Worm (Caenorhabditis elegans): Measurements from ENCODE around the gene tag-281.

The tag-281 gene

DNA sequence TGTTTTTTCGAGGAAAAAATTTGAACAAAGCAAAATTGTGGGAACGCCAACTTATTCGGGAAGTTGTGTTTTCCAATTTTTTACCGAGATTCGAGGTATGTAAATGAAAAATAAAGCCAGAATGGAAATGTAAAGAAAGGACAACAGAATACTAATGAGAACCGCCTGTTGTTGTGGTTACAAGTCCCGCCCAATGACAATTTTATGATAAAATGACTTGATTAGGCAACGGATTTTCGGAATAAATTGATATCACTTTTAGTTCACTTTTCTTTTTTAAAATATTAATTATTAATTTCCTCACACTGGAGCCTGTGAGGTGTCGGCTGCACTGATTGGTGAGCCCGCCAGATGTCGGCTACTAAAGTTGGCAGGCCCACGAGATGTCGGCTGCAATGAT lies 27.2 kb upstream of the tag-281 start, which contains the start of gene dct-12:
dct-12 (minus strand) TSS at position 101 of the 400 bp plus-strand sequence.
- no peak for TF ChIP-seq lin-13 (GFP tag; optimal IDR thresholded peaks at IDR 0.05)
- TF ChIP-seq lin-39 (tag; optimal IDR thresholded peaks at IDR 0.05), result no peak
- TF ChIP-seq elt-1 (tag; optimal IDR thresholded peaks at IDR 0.05), result no peak
- no peak for TF ChIP-seq alr-1 (tag; optimal IDR thresholded peaks at IDR 0.05)
- no peak for TF ChIP-seq mbf-1 (tag; optimal IDR thresholded peaks at IDR 0.05)
- TF ChIP-seq nhr-6 (tag; optimal IDR thresholded peaks at IDR 0.05), result no peak
- TF ChIP-seq mdl-1 (tag; optimal IDR thresholded peaks at IDR 0.05), result no peak
- no peak for TF ChIP-seq blmp-1 (tag; optimal IDR thresholded peaks at IDR 0.05; ENCODE audit: insufficient read depth)
- no peak for TF ChIP-seq nhr-11 (tag; optimal IDR thresholded peaks at IDR 0.05)
- TF ChIP-seq elt-3 (tag; optimal IDR thresholded peaks at IDR 0.05), result no peak
- TF ChIP-seq aly-2 (tag; optimal IDR thresholded peaks at IDR 0.05), result no peak
- TF ChIP-seq nhr-23 (tag; optimal IDR thresholded peaks at IDR 0.05), result no peak
- TF ChIP-seq nhr-10 (tag; optimal IDR thresholded peaks at IDR 0.05), result no peak

- TF ChIP-seq ztf-1 (GFP tag; conservative IDR thresholded peaks at IDR 0.05) (no peak), lsy-2 (tag; optimal IDR thresholded peaks at IDR 0.05) (no peak), mdl-1 (tag; optimal IDR thresholded peaks at IDR 0.05) (no peak), unc-55 (GFP tag; optimal IDR thresholded peaks at IDR 0.05) (no peak), C34F6.9 (tag; optimal IDR thresholded peaks at IDR 0.05) (no peak), zag-1 (tag; optimal IDR thresholded peaks at IDR 0.05) (no peak), nhr-10 (tag; optimal IDR thresholded peaks at IDR 0.05) (no peak), sma-9 (GFP tag; optimal IDR thresholded peaks at IDR 0.05) (no peak), sma-9 (tag; optimal IDR thresholded peaks at IDR 0.05) (no peak)
Observed at ce11 chrII:12435202-12435872, 24.2 kb upstream of the tag-281 start.

DNA sequence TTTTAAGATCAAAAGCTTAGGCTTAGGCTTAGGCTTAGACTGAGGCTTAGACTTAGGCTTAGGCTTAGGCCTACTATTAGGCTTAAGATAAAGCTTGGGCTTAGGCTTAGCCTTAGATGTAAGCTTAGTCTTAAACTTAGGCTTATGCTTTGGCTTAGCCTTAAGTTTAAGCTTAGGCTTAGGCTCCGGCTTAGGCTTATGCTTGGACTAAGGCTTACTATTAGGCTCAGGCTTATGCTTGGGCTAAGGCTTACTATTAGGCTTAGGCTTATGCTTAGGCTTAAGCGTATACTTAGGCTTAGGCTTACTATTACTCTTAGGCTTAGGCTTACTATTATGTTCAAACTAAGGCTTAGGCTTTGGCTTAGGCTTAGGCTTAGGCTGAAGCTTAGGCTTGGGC lies 22.8 kb upstream of the tag-281 start:
- TF ChIP-seq mab-5 (tag; optimal IDR thresholded peaks at IDR 0.05) (no peak), ztf-1 (GFP tag; conservative IDR thresholded peaks at IDR 0.05) (no peak), egl-27 (tag; optimal IDR thresholded peaks at IDR 0.05) (no peak), nhr-77 (tag; optimal IDR thresholded peaks at IDR 0.05) (no peak), peb-1 (tag; optimal IDR thresholded peaks at IDR 0.05) (no peak), nhr-21 (tag; optimal IDR thresholded peaks at IDR 0.05) (no peak), aly-2 (tag; optimal IDR thresholded peaks at IDR 0.05) (no peak), nhr-11 (tag; optimal IDR thresholded peaks at IDR 0.05) (no peak), Y55F3AM.14 (GFP tag; optimal IDR thresholded peaks at IDR 0.05) (no peak), ceh-16 (tag; optimal IDR thresholded peaks at IDR 0.05) (no peak)

DNA sequence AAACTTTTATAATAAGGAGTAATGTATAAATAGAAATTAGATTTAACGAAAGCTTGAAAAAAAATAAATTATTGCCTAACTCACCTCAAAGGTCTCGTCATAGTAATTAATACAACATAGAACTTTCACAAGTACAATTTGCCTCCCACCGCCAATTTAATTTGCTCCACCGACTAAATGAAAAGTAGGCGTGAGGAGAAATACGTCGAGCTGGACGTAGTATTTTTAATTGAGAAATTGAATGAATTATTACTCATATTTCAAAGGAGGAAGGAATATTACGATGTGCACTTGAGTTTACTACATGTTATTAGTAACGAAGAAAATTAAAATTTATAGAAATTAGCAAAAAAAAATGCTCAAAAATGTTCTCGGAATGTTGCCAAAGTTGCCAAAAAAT lies 21.1 kb upstream of the tag-281 start, which contains the start of gene Y57A10C.9:
Y57A10C.9 (minus strand) TSS at position 101 of the 400 bp plus-strand sequence.
- TF ChIP-seq alr-1 (tag; optimal IDR thresholded peaks at IDR 0.05) (no peak), nhr-21 (tag; optimal IDR thresholded peaks at IDR 0.05) (no peak), mdl-1 (tag; optimal IDR thresholded peaks at IDR 0.05) (no peak), unc-62 (GFP tag; optimal IDR thresholded peaks at IDR 0.05) (no peak), dmd-4 (tag; optimal IDR thresholded peaks at IDR 0.05) (no peak), lsy-2 (tag; optimal IDR thresholded peaks at IDR 0.05) (no peak), ztf-4 (tag; optimal IDR thresholded peaks at IDR 0.05) (no peak), unc-55 (GFP tag; optimal IDR thresholded peaks at IDR 0.05) (no peak), nhr-12 (tag; optimal IDR thresholded peaks at IDR 0.05) (no peak), skn-1 (tag; optimal IDR thresholded peaks at IDR 0.05) (no peak), ceh-16 (tag; optimal IDR thresholded peaks at IDR 0.05) (no peak), mbf-1 (tag; optimal IDR thresholded peaks at IDR 0.05) (no peak), blmp-1 (tag; optimal IDR thresholded peaks at IDR 0.05; ENCODE audit: insufficient read depth) (no peak), mab-5 (tag; optimal IDR thresholded peaks at IDR 0.05) (no peak), nhr-129 (tag; optimal IDR thresholded peaks at IDR 0.05) (no peak), sma-9 (GFP tag; optimal IDR thresholded peaks at IDR 0.05) (no peak), sma-9 (tag; optimal IDR thresholded peaks at IDR 0.05) (no peak), crh-2 (tag; optimal IDR thresholded peaks at IDR 0.05) (no peak), ztf-1 (GFP tag; conservative IDR thresholded peaks at IDR 0.05) (no peak), nhr-237 (tag; optimal IDR thresholded peaks at IDR 0.05) (no peak)
